Fruit fly (Drosophila melanogaster): ENCODE measurements around the gene CG31954.

CG31954 gene

DNA sequence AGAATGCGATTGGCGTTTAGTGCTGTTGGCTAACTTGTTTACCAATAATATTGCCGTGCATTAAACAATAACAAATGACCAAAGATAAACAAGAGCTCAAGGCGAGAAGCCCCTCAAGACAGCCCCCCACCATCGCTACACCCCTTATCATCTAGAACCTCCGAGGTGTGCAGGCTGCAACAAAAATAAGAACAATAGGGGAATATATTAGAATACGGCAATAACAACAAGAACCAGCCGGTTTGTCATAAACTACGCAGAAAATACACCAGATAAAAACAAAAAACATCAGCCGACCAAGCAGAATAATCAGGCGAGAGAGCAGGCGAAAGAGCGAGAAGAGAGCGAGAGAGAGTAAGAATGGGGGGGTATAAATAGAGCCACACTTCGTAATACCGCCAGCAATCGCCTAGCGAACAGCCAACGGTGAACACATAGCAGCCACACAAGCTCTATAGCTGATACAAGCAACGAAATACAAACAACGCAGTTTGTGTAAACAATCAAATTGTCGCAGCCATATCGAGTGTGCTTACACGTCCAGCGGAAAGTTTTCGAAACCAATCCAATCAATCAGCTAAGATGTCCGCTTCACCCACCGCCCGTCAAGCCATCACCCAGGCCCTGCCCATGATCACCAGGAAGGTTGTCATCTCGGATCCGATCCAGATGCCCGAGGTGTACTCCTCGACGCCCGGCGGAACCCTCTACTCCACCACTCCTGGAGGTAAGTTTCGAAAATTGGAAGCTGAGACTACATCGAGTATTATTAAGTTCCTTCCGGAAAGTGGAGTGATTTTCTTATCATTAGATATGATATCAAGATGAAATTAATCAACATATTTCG, 31.6 kb downstream of the CG31954 start, which contains the start of gene Thor (continued):
- TF ChIP-seq CkIIα-i1 (GFP tag; IDR thresholded peaks at IDR 0.05) (peak; percentile 2; the same call in 1 of the 2 replicates), insv (GFP tag; optimal IDR thresholded peaks at IDR 0.05) (peak in 1 of 2 experiments; percentile 25), Abd-B (GFP tag; optimal IDR thresholded peaks at IDR 0.05) (no peak), Dad (GFP tag; optimal IDR thresholded peaks at IDR 0.05) (peak; percentile 68), gro (GFP tag; optimal IDR thresholded peaks at IDR 0.05) (peak; percentile 89), CG11504 (tag; optimal IDR thresholded peaks at IDR 0.05) (peak; percentile 42), dpn (GFP tag; optimal IDR thresholded peaks at IDR 0.05) (peak; percentile 36 to 74), HLHmδ (GFP tag; optimal IDR thresholded peaks at IDR 0.05) (peak; percentile 97), CG17612 (GFP tag; IDR thresholded peaks at IDR 0.05) (no peak), Sin3A (optimal IDR thresholded peaks at IDR 0.05) (no peak), Meics (GFP tag; optimal IDR thresholded peaks at IDR 0.05) (peak; percentile 70), CG14667 (GFP tag; IDR thresholded peaks at IDR 0.05) (peak; percentile 38; the same call in 1 of the 2 replicates), CG10565 (GFP tag; optimal IDR thresholded peaks at IDR 0.05) (peak; percentile 17), mld (GFP tag; IDR thresholded peaks at IDR 0.05; ENCODE audit: partially characterized antibody) (peak; percentile 55; the same call in 1 of the 3 replicates), CG11247 (GFP tag; IDR thresholded peaks at IDR 0.05) (peak; percentile 79), gfzf (GFP tag; optimal IDR thresholded peaks at IDR 0.05) (no peak), NK7.1 (GFP tag; optimal IDR thresholded peaks at IDR 0.05) (peak; percentile 6), kah (GFP tag; optimal IDR thresholded peaks at IDR 0.05) (peak; percentile 26), CG1529 (GFP tag; optimal IDR thresholded peaks at IDR 0.05) (peak; percentile 19), CG10462 (GFP tag; optimal IDR thresholded peaks at IDR 0.05) (peak; percentile 43), gem (tag; optimal IDR thresholded peaks at IDR 0.05) (peak; percentile 17), PHDP (tag; optimal IDR thresholded peaks at IDR 0.05) (peak; percentile 49), nmo (GFP tag; optimal IDR thresholded peaks at IDR 0.05) (peak; percentile 31), Ets65A (GFP tag) (peak; percentile 41), CG8478 (optimal IDR thresholded peaks at IDR 0.05) (no peak), fd3F (GFP tag; optimal IDR thresholded peaks at IDR 0.05) (no peak), CG17328 (GFP tag; IDR thresholded peaks at IDR 0.05) (peak; percentile 75), hkb (optimal IDR thresholded peaks at IDR 0.05) (no peak), hkb (GFP tag; IDR thresholded peaks at IDR 0.05) (peak; percentile 71), Taf1 (GFP tag; IDR thresholded peaks at IDR 0.05) (0 out of 2 replicates have a peak, but pooled peaks have one; percentile 46), Rfx (GFP tag; IDR thresholded peaks at IDR 0.05) (peak; percentile 74; the same call in 1 of the 2 replicates), CG31388 (GFP tag; optimal IDR thresholded peaks at IDR 0.05) (no peak), MBD-R2 (GFP tag; IDR thresholded peaks at IDR 0.05) (peak; percentile 21; the same call in 1 of the 2 replicates), tup (GFP tag; optimal IDR thresholded peaks at IDR 0.05) (peak; percentile 63), sim (GFP tag; IDR thresholded peaks at IDR 0.05) (peak; percentile 69; the same call in 1 of the 2 replicates), Dek (tag; optimal IDR thresholded peaks at IDR 0.05) (peak; percentile 25), CG18476 (GFP tag; optimal IDR thresholded peaks at IDR 0.05) (no peak), tx (GFP tag; optimal IDR thresholded peaks at IDR 0.05) (peak; percentile 2), CG5180 (GFP tag; optimal IDR thresholded peaks at IDR 0.05) (peak; percentile 74), cad (GFP tag; optimal IDR thresholded peaks at IDR 0.05) (no peak), zen (tag; optimal IDR thresholded peaks at IDR 0.05) (no peak), CG12104 (GFP tag; optimal IDR thresholded peaks at IDR 0.05) (peak; percentile 7), sqz (GFP tag; optimal IDR thresholded peaks at IDR 0.05) (peak; percentile 83), crp (GFP tag; optimal IDR thresholded peaks at IDR 0.05) (peak in 1 of 2 experiments; percentile 19), Vsx1 (GFP tag; optimal IDR thresholded peaks at IDR 0.05) (peak; percentile 59), GATAe (GFP tag; conservative IDR thresholded peaks at IDR 0.05) (no peak), Nf-YB (GFP tag; optimal IDR thresholded peaks at IDR 0.05) (peak; percentile 22), Sox102F (GFP tag; optimal IDR thresholded peaks at IDR 0.05) (peak; percentile 11), CG2116 (GFP tag; optimal IDR thresholded peaks at IDR 0.05) (no peak)
